Worm (Caenorhabditis elegans) whole organism, L2 larva: ENCODE data around the gene glrx-5.
A peak's percentile ranks its signal among the peaks of the same experiment; 100 is the strongest.

Source experiments
- alr-1 ChIP-seq: fragments of 150-350 bp; optimal IDR thresholded peaks from 2 replicates; lab custom pipeline; 2014; ENCODE audit warnings: missing biosample characterization, missing genetic modification characterization
- ama-1 ChIP-seq: fragments of 150-350 bp; optimal IDR thresholded peaks from 2 replicates; lab custom pipeline; 2018; ENCODE audit warnings: inconsistent platforms
- fos-1 ChIP-seq: fragments of 150-350 bp; optimal IDR thresholded peaks from 2 replicates; lab custom pipeline; 2014; ENCODE audit warnings: missing biosample characterization, missing genetic modification characterization
- nhr-10 ChIP-seq: sonication (generic microtip); optimal IDR thresholded peaks from 2 replicates; lab custom pipeline; 2017; ENCODE audit warnings: missing biosample characterization, missing genetic modification characterization
- nhr-237 ChIP-seq: fragments of 150-350 bp; optimal IDR thresholded peaks from 2 replicates; lab custom pipeline; 2014; ENCODE audit warnings: missing biosample characterization, missing genetic modification characterization
- nhr-77 ChIP-seq: fragments of 150-350 bp; optimal IDR thresholded peaks from 2 replicates; lab custom pipeline; 2014; ENCODE audit warnings: missing biosample characterization, missing genetic modification characterization
- skn-1 ChIP-seq: sonication (generic microtip); optimal IDR thresholded peaks from 2 replicates; lab custom pipeline; 2017; ENCODE audit warnings: missing biosample characterization, missing genetic modification characterization
- unc-55 ChIP-seq: fragments of 150-350 bp; sonication (generic microtip); optimal IDR thresholded peaks from 3 replicates; lab custom pipeline; 2014; ENCODE audit warnings: missing biosample characterization, missing genetic modification reagents, missing genetic modification characterization
- unc-62 ChIP-seq: fragments of 150-350 bp; optimal IDR thresholded peaks from 2 replicates; lab custom pipeline; 2014; ENCODE audit warnings: missing biosample characterization, missing genetic modification reagents, missing genetic modification characterization

ce11 chrIII:12421708-12422107, 48.1 kb upstream of the glrx-5 start, which contains the start of gene tat-1:
- TF ChIP-seq fos-1 (tag; lab: Kevin White, UChicago) (no peak), skn-1 (tag; lab: Kevin White, UChicago) (no peak), alr-1 (tag; lab: Kevin White, UChicago) (no peak), nhr-10 (tag; lab: Kevin White, UChicago) (no peak), nhr-237 (tag; lab: Kevin White, UChicago) (no peak), unc-55 (GFP tag; lab: Kevin White, UChicago) (peak; percentile 42), ama-1 (lab: Kevin White, UChicago) (no peak), unc-62 (no peak), nhr-77 (no peak)
